Fruit fly (Drosophila melanogaster) whole organism, adult: ENCODE results near the gene Grip75.

Experiments
- CG12768 ChIP-seq: fragments of 200-800 bp; sonication (Bioruptor generic); optimal IDR thresholded peaks from 2 replicates; lab custom pipeline; 2017; ENCODE audit warnings: missing biosample characterization, missing genetic modification characterization, mild to moderate bottlenecking, moderate library complexity, missing genetic modification reagents
- CG14711 ChIP-seq: fragments of 200-800 bp; sonication (Bioruptor generic); optimal IDR thresholded peaks from 2 replicates; lab custom pipeline; 2018; ENCODE audit warnings: missing biosample characterization, mild to moderate bottlenecking, missing genetic modification characterization, moderate library complexity
- Clk ChIP-seq: fragments of 200-800 bp; sonication (Bioruptor generic); optimal IDR thresholded peaks from 2 replicates; lab custom pipeline; 2017; ENCODE audit warnings: missing biosample characterization, missing genetic modification characterization
- Crg-1 ChIP-seq: fragments of 200-800 bp; sonication (Bioruptor generic); optimal IDR thresholded peaks from 2 replicates; lab custom pipeline; 2016; ENCODE audit warnings: missing biosample characterization, missing genetic modification characterization
- Hr96 ChIP-seq: fragments of 200-800 bp; sonication (Bioruptor generic); optimal IDR thresholded peaks from 2 replicates; lab custom pipeline; 2016; ENCODE audit warnings: missing biosample characterization, missing genetic modification characterization
- kay ChIP-seq: fragments of 200-800 bp; sonication (Bioruptor generic); peaks from one replicate; lab custom pipeline; 2016; ENCODE audit warnings: missing biosample characterization, missing genetic modification characterization, borderline replicate concordance
- ovo ChIP-seq: fragments of 200-800 bp; sonication (Bioruptor generic); optimal IDR thresholded peaks from 2 replicates; lab custom pipeline; 2016; ENCODE audit warnings: missing biosample characterization, missing genetic modification characterization

DNA sequence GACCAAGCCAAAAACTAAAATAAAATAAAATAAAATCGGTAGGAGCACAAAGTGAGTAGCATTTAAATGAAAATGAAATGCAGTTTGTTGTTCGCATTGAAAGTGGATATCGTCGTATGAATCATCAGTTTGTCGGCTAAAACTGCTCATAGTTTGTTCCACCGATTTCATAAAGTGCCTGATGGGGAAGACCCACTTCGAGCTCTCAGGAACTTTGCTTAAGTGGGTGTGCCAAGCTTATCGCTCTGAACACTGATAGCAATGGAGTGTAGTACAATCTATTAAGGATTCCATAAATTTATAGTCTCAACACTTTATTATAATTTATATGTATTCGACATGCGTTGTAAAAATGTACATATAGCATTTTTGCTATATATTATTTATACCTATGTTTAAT is 19.8 kb downstream of the Grip75 start:
- TF ChIP-seq ovo (GFP tag; lab: Kevin White, UChicago), result no peak
- no peak for TF ChIP-seq kay (GFP tag; lab: Kevin White, UChicago)
- TF ChIP-seq Clk, result no peak
- no peak for TF ChIP-seq Hr96 (GFP tag; lab: Kevin White, UChicago)
- TF ChIP-seq CG12768 (GFP tag; lab: Kevin White, UChicago), result no peak
- no peak for TF ChIP-seq CG14711 (tag; lab: Kevin White, UChicago)
- no peak for TF ChIP-seq Crg-1 (GFP tag; lab: Kevin White, UChicago)
